Worm (Caenorhabditis elegans) whole organism, L4/young adult: Measurements from ENCODE around the gene K01A12.4.

ENCODE experiments used
- W03F9.2 ChIP-seq: fragments of 150-350 bp; optimal IDR thresholded peaks from 2 replicates; lab custom pipeline; 2014; ENCODE audit warnings: missing biosample characterization, missing genetic modification characterization
- dao-5 ChIP-seq: sonication (generic microtip); optimal IDR thresholded peaks from 2 replicates; lab custom pipeline; 2016; ENCODE audit warnings: missing genotype, missing genetic modification characterization, moderate library complexity, missing compliant biosample characterization

ce11 chrX:8570997-8571517 lies 39.6 kb upstream of the K01A12.4 start, which contains the start of gene jmjd-3.1:
- TF ChIP-seq dao-5 (no peak), W03F9.2 (no peak)
